Worm (Caenorhabditis elegans): Measurements from ENCODE around the gene F43D2.3.

ce11 chrV:14609643-14610042 lies 22.0 kb upstream of the F43D2.3 start, which contains the start of gene R11H6.4:
- TF ChIP-seq F13H6.1 (tag; optimal IDR thresholded peaks at IDR 0.05): no peak
- no peak for TF ChIP-seq dmd-4 (tag; optimal IDR thresholded peaks at IDR 0.05; ENCODE audit: borderline replicate concordance)
- no peak for TF ChIP-seq nfya-1 (tag; optimal IDR thresholded peaks at IDR 0.05)
- no peak for TF ChIP-seq hlh-8 (tag; optimal IDR thresholded peaks at IDR 0.05)
- TF ChIP-seq rnt-1 (tag; optimal IDR thresholded peaks at IDR 0.05): no peak
- TF ChIP-seq sdc-2 (tag; optimal IDR thresholded peaks at IDR 0.05): no peak
- TF ChIP-seq pag-3 (tag; optimal IDR thresholded peaks at IDR 0.05; ENCODE audit: borderline replicate concordance): no peak
- TF ChIP-seq sox-4 (tag; optimal IDR thresholded peaks at IDR 0.05): no peak
- no peak for TF ChIP-seq ceh-14 (tag; optimal IDR thresholded peaks at IDR 0.05)
- no peak for TF ChIP-seq fkh-10 (GFP tag; optimal IDR thresholded peaks at IDR 0.05)
- TF ChIP-seq tbx-2 (tag; optimal IDR thresholded peaks at IDR 0.05): no peak
- TF ChIP-seq ceh-9 (tag; optimal IDR thresholded peaks at IDR 0.05): no peak

All from whole organism, late embryonic.